Fruit fly (Drosophila melanogaster) Kc167 (cell line): ENCODE data around the gene AcCoAS.

Experiments used
- Myc ChIP-seq: fragments of >200 bp; optimal IDR thresholded peaks from 2 replicates; lab custom pipeline; 2017; ENCODE audit warnings: missing external identifiers
- Sin3A ChIP-seq: fragments of >200 bp; optimal IDR thresholded peaks from 2 replicates; lab custom pipeline; 2018; ENCODE audit warnings: missing external identifiers
- h ChIP-seq: fragments of >200 bp; optimal IDR thresholded peaks from 3 replicates; lab custom pipeline; 2018; ENCODE audit warnings: missing external identifiers
- insv ChIP-seq: fragments of >200 bp; optimal IDR thresholded peaks from 3 replicates; lab custom pipeline; 2018; ENCODE audit warnings: missing external identifiers
- psq ChIP-seq: fragments of >200 bp; optimal IDR thresholded peaks from 2 replicates; lab custom pipeline; 2017; ENCODE audit warnings: missing external identifiers
- ttk ChIP-seq: sonication (Bioruptor generic); optimal IDR thresholded peaks from 2 replicates; lab custom pipeline; 2017; ENCODE audit warnings: missing external identifiers

The AcCoAS gene

dm6 chr3L:21267862-21268385, 12.1 kb downstream of the AcCoAS start, which contains the start of gene CG9391:
Gene CG9391 (minus strand): TSS chr3L:21268335.
- TF ChIP-seq Myc (no peak), psq (no peak), h (no peak), ttk (no peak), Sin3A (no peak), insv (lab: Kevin White, UChicago) (no peak)

dm6 chr3L:21266101-21266656, 13.9 kb downstream of the AcCoAS start:
- no peak for TF ChIP-seq insv (lab: Kevin White, UChicago)
- TF ChIP-seq ttk, result no peak

dm6 chr3L:21262426-21262825, 17.6 kb downstream of the AcCoAS start:
- no peak for TF ChIP-seq Sin3A
- no peak for TF ChIP-seq insv (lab: Kevin White, UChicago)
- TF ChIP-seq h, result no peak

- no peak for TF ChIP-seq h
- no peak for TF ChIP-seq Sin3A
- TF ChIP-seq ttk, result no peak
- no peak for TF ChIP-seq insv (lab: Kevin White, UChicago)
- TF ChIP-seq Myc, result no peak
- TF ChIP-seq psq, result no peak
Observed at dm6 chr3L:21261403-21262164, 18.5 kb downstream of the AcCoAS start.

- TF ChIP-seq Sin3A, result no peak
- TF ChIP-seq ttk, result no peak
- no peak for TF ChIP-seq insv (lab: Kevin White, UChicago)
- no peak for TF ChIP-seq psq
- TF ChIP-seq Myc, result no peak
- TF ChIP-seq h, result no peak
Observed at dm6 chr3L:21259257-21259656, 20.8 kb downstream of the AcCoAS start.

- TF ChIP-seq h (no peak), Sin3A (no peak), insv (lab: Kevin White, UChicago) (no peak)
Observed at dm6 chr3L:21257731-21258130, 22.3 kb downstream of the AcCoAS start, which contains the start of gene CG43218. Gene CG43218 (plus strand): TSS chr3L:21258020.

- TF ChIP-seq Sin3A, result no peak
- no peak for TF ChIP-seq insv (lab: Kevin White, UChicago)
- no peak for TF ChIP-seq psq
- TF ChIP-seq h, result no peak
- no peak for TF ChIP-seq Myc
- no peak for TF ChIP-seq ttk
Observed at dm6 chr3L:21256062-21257023, 23.7 kb downstream of the AcCoAS start.

- no peak for TF ChIP-seq h
- TF ChIP-seq insv (lab: Kevin White, UChicago), result no peak
- no peak for TF ChIP-seq psq
- no peak for TF ChIP-seq ttk
- TF ChIP-seq Sin3A, result no peak
- no peak for TF ChIP-seq Myc
Observed at dm6 chr3L:21254524-21254972, 25.5 kb downstream of the AcCoAS start.

- TF ChIP-seq h, result no peak
- TF ChIP-seq Myc, result no peak
- TF ChIP-seq Sin3A, result no peak
- no peak for TF ChIP-seq insv (lab: Kevin White, UChicago)
- no peak for TF ChIP-seq ttk
- TF ChIP-seq psq, result no peak
Observed at dm6 chr3L:21253761-21254523, 26.1 kb downstream of the AcCoAS start.

dm6 chr3L:21252932-21253760, 26.9 kb downstream of the AcCoAS start:
- no peak for TF ChIP-seq h

- TF ChIP-seq Myc (no peak), h (no peak), Sin3A (no peak), psq (no peak), insv (lab: Kevin White, UChicago) (no peak), ttk (no peak)
Observed at dm6 chr3L:21252525-21252924, 27.5 kb downstream of the AcCoAS start.

- TF ChIP-seq insv (lab: Kevin White, UChicago) (no peak), Sin3A (no peak), ttk (no peak), psq (no peak), h (no peak), Myc (no peak)
Observed at dm6 chr3L:21251381-21251780, 28.7 kb downstream of the AcCoAS start.
